Worm (Caenorhabditis elegans): ENCODE data around the gene del-8.

DNA sequence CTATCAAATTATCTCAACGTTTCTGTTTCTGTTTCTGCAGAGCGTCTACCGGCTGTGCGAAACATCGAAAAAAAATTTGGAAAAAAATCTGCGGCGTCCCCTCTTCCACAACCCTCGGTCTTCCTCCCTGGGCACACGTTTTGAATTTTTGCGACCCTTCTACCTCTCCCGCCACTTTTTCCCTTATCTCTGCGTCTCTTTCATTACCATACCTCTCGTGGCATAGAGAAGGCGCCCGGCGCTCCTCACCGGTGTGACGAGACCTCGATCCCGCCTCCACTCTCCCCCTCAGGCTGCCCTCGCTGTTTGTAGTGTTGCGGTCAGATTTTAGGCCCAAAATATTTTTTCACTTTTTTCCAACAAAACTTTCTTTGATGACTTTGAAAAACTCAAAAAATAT, 36.8 kb upstream of the del-8 start:
- no peak for TF ChIP-seq rnt-1 (tag; optimal IDR thresholded peaks at IDR 0.05)
- no peak for TF ChIP-seq pha-2 (tag; optimal IDR thresholded peaks at IDR 0.05)
- no peak for TF ChIP-seq pat-9 (tag; optimal IDR thresholded peaks at IDR 0.05)
- no peak for TF ChIP-seq hlh-30 (tag; optimal IDR thresholded peaks at IDR 0.05; ENCODE audit: insufficient read depth)
- TF ChIP-seq pqm-1 (tag; optimal IDR thresholded peaks at IDR 0.05), result no peak
- TF ChIP-seq pros-1 (tag; optimal IDR thresholded peaks at IDR 0.05), result no peak
- peak; percentile 21 for TF ChIP-seq ceh-31 (tag; optimal IDR thresholded peaks at IDR 0.05)
- no peak for TF ChIP-seq T23F11.4 (GFP tag; optimal IDR thresholded peaks at IDR 0.05)
- TF ChIP-seq unc-55 (GFP tag; optimal IDR thresholded peaks at IDR 0.05), result no peak
- no peak for TF ChIP-seq nfya-1 (tag; optimal IDR thresholded peaks at IDR 0.05)
- no peak for TF ChIP-seq sox-4 (tag; optimal IDR thresholded peaks at IDR 0.05)
- no peak for TF ChIP-seq nhr-232 (tag; optimal IDR thresholded peaks at IDR 0.05)
- TF ChIP-seq ets-4 (tag; optimal IDR thresholded peaks at IDR 0.05), result no peak
